Fruit fly (Drosophila melanogaster): ENCODE results near the gene fkh.

Gene fkh

DNA sequence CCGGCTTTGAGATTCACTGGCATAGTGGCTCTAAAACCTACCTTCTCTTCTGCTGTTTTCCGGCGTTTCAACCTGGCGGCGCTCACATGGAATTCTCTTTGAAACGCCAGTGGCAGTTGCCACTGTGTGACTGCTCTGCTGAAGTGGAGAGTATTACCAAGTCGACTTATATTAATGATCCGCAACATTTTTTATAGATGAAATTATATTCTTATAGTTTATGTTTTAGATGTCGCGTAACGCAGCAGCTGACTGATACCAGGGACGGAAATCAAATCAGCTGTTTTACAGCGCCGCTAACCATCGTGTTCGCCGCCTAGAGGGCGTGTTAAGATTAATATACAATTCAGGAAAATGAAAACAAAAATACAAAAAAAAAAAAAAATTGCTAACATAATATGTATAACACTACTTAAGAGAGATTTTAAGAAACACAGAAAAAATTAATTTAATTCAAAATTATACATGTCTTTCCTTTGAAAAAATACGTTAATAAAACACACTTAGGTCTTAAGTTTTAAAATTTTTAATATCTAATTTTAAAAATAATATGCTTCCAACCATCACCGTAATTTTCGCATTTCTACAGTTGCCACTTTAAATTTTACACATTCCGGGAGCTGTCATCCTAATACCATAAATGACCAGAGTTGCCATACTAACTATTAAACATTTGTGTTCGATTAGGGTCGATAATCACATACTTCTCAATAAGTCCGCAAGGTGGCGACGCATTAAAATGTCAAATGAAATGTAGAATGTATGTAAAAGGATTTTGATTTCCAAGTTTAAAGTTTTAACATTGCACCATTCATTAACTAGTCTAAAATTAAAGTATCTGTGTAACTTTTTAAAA, 40.3 kb downstream of the fkh start, which contains the start of gene mIF2:
Gene mIF2 (minus strand): TSS at position 280 of the 856 bp plus-strand sequence.
- TF ChIP-seq ovo (GFP tag; optimal IDR thresholded peaks at IDR 0.05) (no peak), kay (GFP tag; ENCODE audit: borderline replicate concordance) (peak; percentile 74), cic (GFP tag; optimal IDR thresholded peaks at IDR 0.05) (no peak), CG5204 (GFP tag; optimal IDR thresholded peaks at IDR 0.05) (no peak), CG14711 (tag; optimal IDR thresholded peaks at IDR 0.05) (peak; percentile 30), CG12768 (GFP tag; optimal IDR thresholded peaks at IDR 0.05) (no peak), Mnt (GFP tag; optimal IDR thresholded peaks at IDR 0.05) (no peak), bab1 (GFP tag; optimal IDR thresholded peaks at IDR 0.05) (peak; percentile 8), CG1620 (GFP tag; optimal IDR thresholded peaks at IDR 0.05) (no peak)

DNA sequence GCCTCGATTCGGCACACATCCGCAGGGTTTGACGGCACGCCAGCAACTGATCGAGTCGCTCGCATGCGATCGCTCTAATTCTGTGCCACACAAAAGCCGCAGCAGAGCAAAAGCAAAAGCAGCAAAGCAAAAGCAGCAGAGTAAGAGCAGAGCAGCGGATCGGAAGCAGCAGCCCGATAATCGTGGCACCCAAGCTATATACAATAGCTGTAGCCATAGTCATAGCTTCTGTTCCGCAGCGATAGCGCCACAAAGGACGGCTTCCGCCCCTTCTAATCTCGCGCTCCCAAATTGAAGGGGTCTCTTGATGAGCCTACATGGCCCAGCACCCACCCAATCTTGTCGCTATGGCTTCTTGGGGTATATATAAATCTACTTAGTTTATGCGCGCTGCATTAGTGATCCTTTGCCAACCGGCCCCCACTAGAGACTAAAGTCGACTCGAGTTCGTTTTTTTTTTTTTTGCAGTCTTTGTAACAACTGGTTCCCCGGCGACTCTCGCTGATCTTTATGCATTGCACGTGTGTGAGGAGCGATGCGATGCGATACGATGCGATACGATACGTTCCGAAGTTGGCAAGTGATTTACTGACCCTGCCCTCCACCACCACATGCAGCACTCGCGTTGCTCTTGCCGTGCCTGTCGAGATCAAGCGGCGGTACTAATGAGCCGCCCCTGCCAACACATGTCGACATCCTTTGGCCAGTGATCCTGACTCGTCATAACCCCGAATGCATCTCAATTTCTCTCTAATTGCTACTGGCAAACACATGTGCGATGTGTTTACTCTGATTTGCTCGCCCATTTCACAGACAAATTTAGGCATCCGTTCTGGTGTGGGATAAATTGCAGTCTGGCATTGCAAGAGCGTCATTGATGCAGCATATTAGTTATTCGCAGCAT, 44.5 kb downstream of the fkh start, which contains the start of gene Ppn:
Gene Ppn (minus strand): TSS at position 51 of the 904 bp plus-strand sequence.
- TF ChIP-seq CG14711 (tag; optimal IDR thresholded peaks at IDR 0.05) (no peak), CG7045 (GFP tag; optimal IDR thresholded peaks at IDR 0.05) (no peak), CG12768 (GFP tag; optimal IDR thresholded peaks at IDR 0.05) (no peak), tj (GFP tag; optimal IDR thresholded peaks at IDR 0.05) (no peak), ovo (GFP tag; optimal IDR thresholded peaks at IDR 0.05) (no peak), kay (GFP tag; ENCODE audit: borderline replicate concordance) (no peak), CG1620 (GFP tag; optimal IDR thresholded peaks at IDR 0.05) (no peak), CG33017 (tag; optimal IDR thresholded peaks at IDR 0.05) (no peak), Hr96 (GFP tag; optimal IDR thresholded peaks at IDR 0.05) (no peak), CG11617 (GFP tag; optimal IDR thresholded peaks at IDR 0.05) (no peak), cic (GFP tag; optimal IDR thresholded peaks at IDR 0.05) (no peak), Crg-1 (GFP tag; optimal IDR thresholded peaks at IDR 0.05) (no peak), Clk (GFP tag; optimal IDR thresholded peaks at IDR 0.05) (no peak), toe (GFP tag; optimal IDR thresholded peaks at IDR 0.05) (no peak), pad (GFP tag; optimal IDR thresholded peaks at IDR 0.05) (no peak), CG7101 (tag; optimal IDR thresholded peaks at IDR 0.05) (no peak), Mnt (GFP tag; optimal IDR thresholded peaks at IDR 0.05) (no peak), bab1 (GFP tag; optimal IDR thresholded peaks at IDR 0.05) (no peak)

DNA sequence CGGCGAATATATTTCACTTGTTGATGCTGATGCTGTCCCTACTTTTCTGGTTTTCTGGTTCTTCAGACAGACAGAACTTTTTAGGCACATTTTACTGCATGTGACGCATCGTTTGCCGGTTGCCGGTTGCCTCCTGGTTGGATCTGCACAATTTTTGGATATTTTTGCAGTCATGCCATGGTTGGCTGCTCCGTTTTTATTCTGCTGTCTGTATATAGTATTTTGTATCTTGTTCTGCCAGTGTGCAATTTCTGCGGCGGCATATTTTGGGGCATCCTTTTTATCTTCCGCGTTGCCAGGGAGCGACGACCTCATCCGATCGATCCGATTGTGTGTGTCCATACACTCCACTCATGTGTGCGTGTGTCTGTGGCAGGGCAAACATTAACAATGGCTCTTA, 48.3 kb downstream of the fkh start:
- TF ChIP-seq pad (GFP tag; optimal IDR thresholded peaks at IDR 0.05) (no peak), cic (GFP tag; optimal IDR thresholded peaks at IDR 0.05) (no peak), toe (GFP tag; optimal IDR thresholded peaks at IDR 0.05) (no peak), cnc (optimal IDR thresholded peaks at IDR 0.05) (no peak), bab1 (GFP tag; optimal IDR thresholded peaks at IDR 0.05) (no peak), CG5204 (GFP tag; optimal IDR thresholded peaks at IDR 0.05) (no peak), kay (GFP tag; ENCODE audit: borderline replicate concordance) (no peak), Hr96 (GFP tag; optimal IDR thresholded peaks at IDR 0.05) (no peak), Clk (GFP tag; optimal IDR thresholded peaks at IDR 0.05) (no peak), CG7045 (GFP tag; optimal IDR thresholded peaks at IDR 0.05) (no peak), CG14711 (tag; optimal IDR thresholded peaks at IDR 0.05) (no peak), CG33017 (tag; optimal IDR thresholded peaks at IDR 0.05) (no peak)
